Worm (Caenorhabditis elegans) whole organism, L4 larva: ENCODE measurements around the gene mrpl-40.

Source experiments
- ceh-44 ChIP-seq: fragments of 200-800 bp; sonication (Bioruptor generic); IDR thresholded peaks from 2 replicates; pipeline ENCODE4 v1.3.6; 2022; ENCODE audit warnings: missing genetic modification reagents, missing genetic modification characterization, missing compliant biosample characterization
- dpl-1 ChIP-seq: fragments of 150-350 bp; optimal IDR thresholded peaks from 2 replicates; lab custom pipeline; 2014; ENCODE audit warnings: missing biosample characterization, missing genetic modification reagents, missing genetic modification characterization
- mep-1 ChIP-seq: fragments of 150-350 bp; sonication (generic microtip); optimal IDR thresholded peaks from 3 replicates; lab custom pipeline; 2014; ENCODE audit warnings: missing biosample characterization, missing genetic modification characterization
- nhr-10 ChIP-seq: fragments of 150-350 bp; optimal IDR thresholded peaks from 2 replicates; lab custom pipeline; 2014; ENCODE audit warnings: missing biosample characterization, missing genetic modification characterization
- nhr-76 ChIP-seq: fragments of 150-350 bp; optimal IDR thresholded peaks from 2 replicates; lab custom pipeline; 2014; ENCODE audit warnings: missing biosample characterization, missing genetic modification characterization
- spr-3 ChIP-seq: fragments of 200-800 bp; sonication (Bioruptor generic); optimal IDR thresholded peaks from 2 replicates; lab custom pipeline; 2018; ENCODE audit warnings: mild to moderate bottlenecking, missing genetic modification characterization, missing compliant biosample characterization
- vab-7 ChIP-seq: fragments of 200-800 bp; sonication (Bioruptor generic); IDR thresholded peaks from 2 replicates; pipeline ENCODE4 v1.3.6; 2022; ENCODE audit warnings: missing genetic modification reagents, missing genetic modification characterization, missing compliant biosample characterization
- zip-11 ChIP-seq: fragments of 200-800 bp; sonication (Bioruptor generic); IDR thresholded peaks from 2 replicates; pipeline ENCODE4 v1.3.6; 2022; ENCODE audit warnings: missing genetic modification characterization, missing compliant biosample characterization
- ztf-11 ChIP-seq: fragments of 150-350 bp; optimal IDR thresholded peaks from 2 replicates; lab custom pipeline; 2014; ENCODE audit warnings: missing biosample characterization, missing genetic modification characterization

DNA sequence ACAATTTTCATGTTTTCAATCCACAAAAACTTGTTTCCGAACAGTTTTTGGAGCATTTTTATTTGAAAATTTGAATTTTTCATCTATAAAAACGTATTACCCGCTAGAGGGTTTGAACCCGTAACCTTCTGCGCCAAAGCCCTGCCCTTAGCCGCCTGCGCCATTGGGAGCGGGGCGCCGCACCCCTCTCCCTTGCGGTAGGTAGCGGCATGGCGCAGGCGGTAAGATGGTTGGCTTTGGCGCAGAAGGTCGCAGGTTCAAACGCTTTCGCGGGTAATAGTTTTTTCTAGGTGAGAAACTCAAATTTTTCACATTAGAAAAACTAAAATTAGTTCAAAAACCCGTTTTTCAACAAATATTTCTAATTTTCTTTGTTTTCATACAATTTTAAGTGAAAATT lies 35.7 kb upstream of the mrpl-40 start:
- TF ChIP-seq zip-11 (no peak), nhr-76 (tag; lab: Kevin White, UChicago) (no peak), mep-1 (tag; lab: Kevin White, UChicago) (no peak), nhr-10 (tag; lab: Kevin White, UChicago) (no peak), dpl-1 (GFP tag; lab: Kevin White, UChicago) (no peak), ztf-11 (tag; lab: Kevin White, UChicago) (no peak), ceh-44 (GFP tag; lab: Robert Waterston, UW) (no peak), spr-3 (GFP tag; lab: Kevin White, UChicago) (no peak), vab-7 (no peak)
